Fruit fly (Drosophila melanogaster) whole organism, pupa: ENCODE measurements around the gene Shc.

Experiments
- CG10348 ChIP-seq: fragments of 200-800 bp; sonication (Bioruptor generic); IDR thresholded peaks from 2 replicates; pipeline ENCODE4 v1.3.6; 2022; ENCODE audit warnings: missing biosample characterization, missing genetic modification characterization
- CG12605 ChIP-seq: fragments of 200-800 bp; sonication (Bioruptor generic); IDR thresholded peaks from 2 replicates; pipeline ENCODE4 v1.3.6; 2022; ENCODE audit warnings: missing biosample characterization, missing genetic modification characterization
- CG13204 ChIP-seq: fragments of 200-800 bp; sonication (Bioruptor generic); optimal IDR thresholded peaks from 2 replicates; lab custom pipeline; 2018; ENCODE audit warnings: missing biosample characterization, mild to moderate bottlenecking, missing genetic modification characterization, moderate library complexity
- CG14655 ChIP-seq: fragments of 200-800 bp; sonication (Bioruptor generic); optimal IDR thresholded peaks from 3 replicates; lab custom pipeline; 2017; ENCODE audit warnings: mild to moderate bottlenecking, missing biosample characterization, missing genetic modification reagents, missing genetic modification characterization
- CG15710 ChIP-seq: fragments of 200-800 bp; sonication (Bioruptor generic); optimal IDR thresholded peaks from 2 replicates; lab custom pipeline; 2018; ENCODE audit warnings: missing biosample characterization, mild to moderate bottlenecking, missing genetic modification characterization, moderate library complexity
- CG17806 ChIP-seq: fragments of 200-800 bp; sonication (Bioruptor generic); optimal IDR thresholded peaks from 2 replicates; lab custom pipeline; 2018; ENCODE audit warnings: missing biosample characterization, mild to moderate bottlenecking, missing genetic modification characterization, moderate library complexity
- CG32121 ChIP-seq: fragments of 200-800 bp; sonication (Bioruptor generic); IDR thresholded peaks from 2 replicates; pipeline ENCODE4 v1.3.6; 2022; ENCODE audit warnings: missing biosample characterization, missing genetic modification characterization
- CG34367 ChIP-seq: fragments of 200-800 bp; sonication (Bioruptor generic); optimal IDR thresholded peaks from 2 replicates; lab custom pipeline; 2018; ENCODE audit warnings: missing biosample characterization, mild to moderate bottlenecking, missing genetic modification characterization
- CG4496 ChIP-seq: fragments of 200-800 bp; sonication (Bioruptor generic); IDR thresholded peaks from 3 replicates; pipeline ENCODE4 v1.3.6; 2022; ENCODE audit warnings: missing biosample characterization, missing genetic modification characterization
- CG8159 ChIP-seq: fragments of 200-800 bp; sonication (Bioruptor generic); optimal IDR thresholded peaks from 3 replicates; lab custom pipeline; 2018; ENCODE audit warnings: missing biosample characterization, mild to moderate bottlenecking, missing genetic modification characterization, moderate library complexity
- CG8301 ChIP-seq: fragments of 200-800 bp; sonication (Bioruptor generic); optimal IDR thresholded peaks from 2 replicates; lab custom pipeline; 2018; ENCODE audit warnings: missing biosample characterization, mild to moderate bottlenecking, missing genetic modification characterization
- CG9948 ChIP-seq: fragments of 200-800 bp; sonication (Bioruptor generic); optimal IDR thresholded peaks from 2 replicates; lab custom pipeline; 2018; ENCODE audit warnings: missing biosample characterization, mild to moderate bottlenecking, missing genetic modification characterization, moderate library complexity
- D1 ChIP-seq: fragments of 200-800 bp; sonication (Bioruptor generic); optimal IDR thresholded peaks from 2 replicates; lab custom pipeline; 2018; ENCODE audit warnings: missing biosample characterization, mild to moderate bottlenecking, missing genetic modification characterization, moderate library complexity
- EcR ChIP-seq: fragments of 200-800 bp; sonication (Bioruptor generic); optimal IDR thresholded peaks from 3 replicates; lab custom pipeline; 2019; ENCODE audit warnings: missing biosample characterization, missing genetic modification characterization, mild to moderate bottlenecking, moderate library complexity, missing genetic modification reagents
- Ets98B ChIP-seq: fragments of 200-800 bp; sonication (Bioruptor generic); IDR thresholded peaks from 2 replicates; pipeline ENCODE4 v1.3.6; 2022; ENCODE audit warnings: missing biosample characterization, missing genetic modification characterization
- Pif1A ChIP-seq: fragments of 200-800 bp; sonication (Bioruptor generic); optimal IDR thresholded peaks from 3 replicates; lab custom pipeline; 2016; ENCODE audit warnings: missing biosample characterization, missing genetic modification characterization
- Pif1B ChIP-seq: fragments of 200-800 bp; sonication (Bioruptor generic); optimal IDR thresholded peaks from 3 replicates; lab custom pipeline; 2016; ENCODE audit warnings: missing biosample characterization, missing genetic modification characterization
- Snoo ChIP-seq: fragments of 200-800 bp; sonication (Bioruptor generic); optimal IDR thresholded peaks from 3 replicates; lab custom pipeline; 2017; ENCODE audit warnings: missing biosample characterization, mild to moderate bottlenecking, missing genetic modification characterization, inconsistent platforms
- fd96Ca ChIP-seq: fragments of 200-800 bp; sonication (Bioruptor generic); IDR thresholded peaks from 3 replicates; pipeline ENCODE4 v1.3.6; 2022; ENCODE audit warnings: missing biosample characterization, missing genetic modification characterization
- gl ChIP-seq: fragments of 200-800 bp; sonication (Bioruptor generic); optimal IDR thresholded peaks from 2 replicates; lab custom pipeline; 2018; ENCODE audit warnings: missing biosample characterization, mild to moderate bottlenecking, missing genetic modification characterization
- rn ChIP-seq: fragments of 200-800 bp; sonication (Bioruptor generic); IDR thresholded peaks from 2 replicates; pipeline ENCODE4 v1.3.6; 2022; ENCODE audit warnings: missing biosample characterization, missing genetic modification characterization

The Shc gene

dm6 chr3L:9467267-9467666, 40.5 kb downstream of the Shc start:
- TF ChIP-seq Ets98B (no peak), CG8159 (no peak), CG10348 (GFP tag; lab: Robert Waterston, UW) (no peak), CG13204 (no peak), CG34367 (tag; lab: Kevin White, UChicago) (no peak), CG9948 (tag; lab: Kevin White, UChicago) (no peak), CG4496 (GFP tag; lab: Robert Waterston, UW) (no peak), CG15710 (tag; lab: Kevin White, UChicago) (no peak), CG8301 (no peak), Pif1A (GFP tag; lab: Kevin White, UChicago) (no peak), Snoo (tag; lab: Kevin White, UChicago) (no peak), rn (no peak), gl (tag; lab: Kevin White, UChicago) (no peak), D1 (tag; lab: Kevin White, UChicago) (no peak), CG14655 (GFP tag; lab: Kevin White, UChicago) (no peak), fd96Ca (GFP tag; lab: Robert Waterston, UW) (no peak), CG12605 (GFP tag; lab: Robert Waterston, UW) (no peak), CG32121 (GFP tag; lab: Robert Waterston, UW) (no peak)

- TF ChIP-seq CG13204 (peak; percentile 57), CG14655 (GFP tag; lab: Kevin White, UChicago) (no peak), CG10348 (GFP tag; lab: Robert Waterston, UW) (no peak), Ets98B (peak; percentile 80), CG8301 (no peak), CG8159 (no peak), EcR (no peak), fd96Ca (GFP tag; lab: Robert Waterston, UW) (peak; percentile 69), rn (no peak), gl (tag; lab: Kevin White, UChicago) (peak; percentile 64), D1 (tag; lab: Kevin White, UChicago) (no peak), CG34367 (tag; lab: Kevin White, UChicago) (peak; percentile 26), CG9948 (tag; lab: Kevin White, UChicago) (no peak), CG12605 (GFP tag; lab: Robert Waterston, UW) (peak; percentile 72; the same call in 1 of the 2 replicates), CG17806 (tag; lab: Kevin White, UChicago) (no peak), CG4496 (GFP tag; lab: Robert Waterston, UW) (peak; percentile 75), Snoo (tag; lab: Kevin White, UChicago) (peak; percentile 12), CG32121 (GFP tag; lab: Robert Waterston, UW) (peak; percentile 43; the same call in 1 of the 2 replicates), Pif1B (GFP tag; lab: Kevin White, UChicago) (no peak), Pif1A (GFP tag; lab: Kevin White, UChicago) (peak; percentile 59), CG15710 (tag; lab: Kevin White, UChicago) (peak; percentile 35)
Measured at dm6 chr3L:9467763-9468206, 41.0 kb downstream of the Shc start.

- TF ChIP-seq CG8159 (peak; percentile 18), fd96Ca (GFP tag; lab: Robert Waterston, UW) (no peak), rn (no peak), Snoo (tag; lab: Kevin White, UChicago) (no peak), CG9948 (tag; lab: Kevin White, UChicago) (peak; percentile 10), CG13204 (no peak), EcR (no peak), CG34367 (tag; lab: Kevin White, UChicago) (no peak), CG10348 (GFP tag; lab: Robert Waterston, UW) (no peak), Pif1A (GFP tag; lab: Kevin White, UChicago) (peak; percentile 27)
Measured at dm6 chr3L:9468261-9468890, 41.6 kb downstream of the Shc start.

dm6 chr3L:9469079-9469478, 42.3 kb downstream of the Shc start:
- TF ChIP-seq CG9948 (tag; lab: Kevin White, UChicago) (no peak), rn (no peak), CG15710 (tag; lab: Kevin White, UChicago) (no peak), D1 (tag; lab: Kevin White, UChicago) (no peak), CG8301 (no peak), CG34367 (tag; lab: Kevin White, UChicago) (no peak), fd96Ca (GFP tag; lab: Robert Waterston, UW) (no peak), EcR (no peak), CG32121 (GFP tag; lab: Robert Waterston, UW) (no peak), CG12605 (GFP tag; lab: Robert Waterston, UW) (no peak), gl (tag; lab: Kevin White, UChicago) (no peak), CG17806 (tag; lab: Kevin White, UChicago) (no peak), Pif1B (GFP tag; lab: Kevin White, UChicago) (no peak), CG14655 (GFP tag; lab: Kevin White, UChicago) (no peak), CG8159 (no peak), Snoo (tag; lab: Kevin White, UChicago) (no peak), CG4496 (GFP tag; lab: Robert Waterston, UW) (no peak), Pif1A (GFP tag; lab: Kevin White, UChicago) (no peak), CG10348 (GFP tag; lab: Robert Waterston, UW) (no peak), Ets98B (no peak)

dm6 chr3L:9471151-9471903, 44.5 kb downstream of the Shc start:
- TF ChIP-seq CG12605 (GFP tag; lab: Robert Waterston, UW) (no peak), gl (tag; lab: Kevin White, UChicago) (no peak), CG32121 (GFP tag; lab: Robert Waterston, UW) (no peak), fd96Ca (GFP tag; lab: Robert Waterston, UW) (no peak), CG34367 (tag; lab: Kevin White, UChicago) (no peak), Snoo (tag; lab: Kevin White, UChicago) (no peak), CG14655 (GFP tag; lab: Kevin White, UChicago) (no peak), CG15710 (tag; lab: Kevin White, UChicago) (no peak), CG13204 (no peak), CG8159 (no peak), CG8301 (no peak), EcR (no peak), D1 (tag; lab: Kevin White, UChicago) (no peak), CG10348 (GFP tag; lab: Robert Waterston, UW) (no peak), Ets98B (no peak), CG9948 (tag; lab: Kevin White, UChicago) (no peak), CG17806 (tag; lab: Kevin White, UChicago) (no peak), Pif1B (GFP tag; lab: Kevin White, UChicago) (no peak)
